Worm (Caenorhabditis elegans) whole organism, L4 larva: Measurements from ENCODE around the gene srg-58.

ENCODE experiments used
- egl-43 ChIP-seq: fragments of 200-800 bp; sonication (Bioruptor generic); IDR thresholded peaks from 2 replicates; pipeline ENCODE4 v1.3.6; 2022; ENCODE audit warnings: missing genetic modification reagents, missing genetic modification characterization, missing compliant biosample characterization
- unc-130 ChIP-seq: sonication (generic microtip); optimal IDR thresholded peaks from 2 replicates; lab custom pipeline; 2016; ENCODE audit warnings: missing genetic modification reagents, missing genetic modification characterization, missing compliant biosample characterization

DNA sequence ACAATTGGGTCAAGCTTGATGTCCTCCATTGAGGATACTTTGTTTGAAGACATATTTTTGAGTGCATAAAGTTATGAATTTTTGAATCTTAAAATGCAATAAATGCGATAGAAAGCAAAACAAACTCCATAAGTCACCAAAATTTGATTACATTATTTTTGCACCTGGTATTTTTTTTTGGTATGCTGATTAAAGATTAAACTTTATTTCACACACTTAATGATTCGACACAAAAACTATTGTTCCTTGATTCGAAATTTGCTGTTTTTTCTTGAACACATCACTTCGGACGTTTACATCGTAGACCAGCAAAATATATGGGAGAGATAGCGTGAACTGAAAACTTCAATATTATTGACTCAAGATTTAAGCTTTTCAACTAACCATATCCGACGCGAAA lies 19.1 kb downstream of the srg-58 start, which contains the start of gene srg-61:
- TF ChIP-seq unc-130: no peak
- no peak for TF ChIP-seq egl-43
